Fruit fly (Drosophila melanogaster): ENCODE results near the gene shop.

Gene shop

DNA sequence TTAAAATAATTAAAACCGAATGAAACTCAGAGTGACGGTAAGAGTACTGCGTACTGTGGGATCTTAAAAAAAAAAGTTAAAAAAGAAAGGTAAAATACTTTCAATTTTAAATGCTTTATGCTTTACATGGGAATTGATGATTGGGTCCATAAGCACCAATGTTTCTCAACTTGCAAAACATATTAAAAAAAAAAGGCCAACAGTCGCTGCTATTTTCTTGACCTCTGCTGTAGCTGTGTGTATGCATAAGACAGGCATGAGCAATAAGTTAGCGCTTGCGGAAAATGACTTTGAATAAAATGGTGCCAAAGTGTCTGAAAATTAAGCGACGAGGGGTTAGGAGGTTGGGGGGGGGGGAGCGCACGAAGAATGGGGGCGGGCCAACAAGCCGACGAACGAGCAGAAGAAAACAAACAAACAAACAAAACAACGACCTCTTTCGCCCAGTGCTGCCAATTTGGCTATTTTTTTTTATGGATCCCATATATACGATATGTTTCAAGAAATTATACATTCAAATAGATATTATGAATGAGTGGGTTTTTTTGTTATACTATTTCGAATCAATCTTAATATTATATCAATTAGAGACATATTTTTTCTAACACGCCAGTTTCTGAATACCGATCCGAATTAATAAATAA lies 21.2 kb upstream of the shop start (continued):
- TF ChIP-seq CG14710 (tag; optimal IDR thresholded peaks at IDR 0.05) = peak; percentile 14

DNA sequence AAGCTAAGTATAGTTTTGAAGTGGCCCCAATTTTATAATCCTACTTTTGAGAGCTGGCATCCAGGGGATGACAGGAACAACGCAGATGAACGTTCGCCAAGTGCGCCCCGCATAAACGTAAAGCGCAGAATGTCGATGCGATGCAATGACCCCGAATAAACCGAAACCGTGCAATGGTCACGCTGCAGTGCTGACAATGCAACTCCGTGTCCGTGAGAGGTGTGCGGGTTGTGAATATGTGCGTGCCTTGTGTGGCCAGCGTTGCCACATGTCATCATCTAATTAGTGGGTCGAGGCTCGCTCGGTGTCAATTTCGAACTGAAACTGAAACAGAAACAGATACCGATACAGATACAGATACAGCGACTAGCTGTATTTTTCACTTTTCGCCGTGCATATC lies 19.8 kb upstream of the shop start:
- peak; percentile 8 for TF ChIP-seq BEAF-32 (GFP tag; optimal IDR thresholded peaks at IDR 0.05)
- peak; percentile 60 for TF ChIP-seq sens (GFP tag)
- TF ChIP-seq cwo (GFP tag; optimal IDR thresholded peaks at IDR 0.05) = no peak
- TF ChIP-seq CG3163 (GFP tag; optimal IDR thresholded peaks at IDR 0.05) = no peak
- peak; percentile 4 for TF ChIP-seq gfzf (GFP tag; optimal IDR thresholded peaks at IDR 0.05)
- TF ChIP-seq Med (GFP tag) = peak; percentile 35
- peak; percentile 17 for TF ChIP-seq gcm (GFP tag; optimal IDR thresholded peaks at IDR 0.05)
- TF ChIP-seq CG4820 (GFP tag; optimal IDR thresholded peaks at IDR 0.05) = peak; percentile 71
- no peak for TF ChIP-seq croc (GFP tag; conservative IDR thresholded peaks at IDR 0.05)
- TF ChIP-seq CG16813 (GFP tag; IDR thresholded peaks at IDR 0.05; ENCODE audit: partially characterized antibody) = 0 out of 3 replicates have a peak, but pooled peaks have one; percentile 19
- TF ChIP-seq Ets65A (GFP tag) = peak; percentile 17
- TF ChIP-seq CG14050 (GFP tag; IDR thresholded peaks at IDR 0.05) = no peak
- TF ChIP-seq ato (GFP tag; IDR thresholded peaks at IDR 0.05; ENCODE audit: partially characterized antibody) = no peak

DNA sequence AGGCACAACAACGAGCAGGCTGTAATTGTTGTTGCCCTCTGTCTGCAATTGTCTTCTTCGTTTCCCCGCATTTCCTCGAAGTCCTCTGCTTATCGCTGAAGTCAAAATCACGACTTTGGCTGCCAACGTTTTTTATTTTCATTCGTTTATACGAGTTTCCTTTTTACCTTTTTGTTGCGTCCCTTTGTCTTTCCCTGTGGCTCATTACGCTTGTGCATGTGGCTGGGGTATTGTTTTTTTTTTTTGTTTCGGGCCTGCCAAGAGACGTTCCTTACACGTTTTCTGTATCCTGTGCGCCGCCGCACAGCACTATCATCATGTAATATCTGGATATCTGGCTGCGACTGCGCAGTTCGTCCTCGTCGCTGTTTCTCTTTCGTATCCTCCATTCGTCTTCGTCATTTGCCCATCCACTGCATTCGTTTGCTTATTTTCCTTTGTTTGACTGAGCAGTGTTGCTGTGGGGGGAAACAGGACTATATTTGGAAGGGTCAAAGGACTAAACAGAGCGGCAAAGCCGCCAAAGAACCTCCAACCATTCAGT lies 18.0 kb upstream of the shop start:
- TF ChIP-seq sens (GFP tag) (peak; percentile 3), Camta (GFP tag; optimal IDR thresholded peaks at IDR 0.05) (no peak), CG4360 (GFP tag; IDR thresholded peaks at IDR 0.05) (peak; percentile 17; the same call in 1 of the 2 replicates), Atf-2 (GFP tag; optimal IDR thresholded peaks at IDR 0.05) (no peak), nom (GFP tag; optimal IDR thresholded peaks at IDR 0.05) (peak; percentile 81), CG4424 (GFP tag; optimal IDR thresholded peaks at IDR 0.05) (no peak), CG8388 (GFP tag; optimal IDR thresholded peaks at IDR 0.05) (no peak), CG9876 (GFP tag; optimal IDR thresholded peaks at IDR 0.05) (no peak), CG15479 (GFP tag; optimal IDR thresholded peaks at IDR 0.05) (peak; percentile 26), Six4 (GFP tag; optimal IDR thresholded peaks at IDR 0.05) (no peak), ewg (GFP tag; optimal IDR thresholded peaks at IDR 0.05) (peak; percentile 6), corto (GFP tag; optimal IDR thresholded peaks at IDR 0.05) (no peak), D (optimal IDR thresholded peaks at IDR 0.05) (peak; percentile 40), D (GFP tag; optimal IDR thresholded peaks at IDR 0.05) (no peak), esg (GFP tag; conservative IDR thresholded peaks at IDR 0.05) (no peak), Mrtf (GFP tag; IDR thresholded peaks at IDR 0.05) (no peak), grn (GFP tag; optimal IDR thresholded peaks at IDR 0.05) (peak; percentile 26), pros (GFP tag; optimal IDR thresholded peaks at IDR 0.05) (peak; percentile 2), CG8924 (tag; optimal IDR thresholded peaks at IDR 0.05) (no peak), CG7372 (GFP tag; IDR thresholded peaks at IDR 0.05) (no peak), CG11723 (GFP tag; optimal IDR thresholded peaks at IDR 0.05) (no peak), twi (tag; optimal IDR thresholded peaks at IDR 0.05) (no peak)
